Worm (Caenorhabditis elegans): ENCODE results near the gene hyls-1.

hyls-1 gene

DNA sequence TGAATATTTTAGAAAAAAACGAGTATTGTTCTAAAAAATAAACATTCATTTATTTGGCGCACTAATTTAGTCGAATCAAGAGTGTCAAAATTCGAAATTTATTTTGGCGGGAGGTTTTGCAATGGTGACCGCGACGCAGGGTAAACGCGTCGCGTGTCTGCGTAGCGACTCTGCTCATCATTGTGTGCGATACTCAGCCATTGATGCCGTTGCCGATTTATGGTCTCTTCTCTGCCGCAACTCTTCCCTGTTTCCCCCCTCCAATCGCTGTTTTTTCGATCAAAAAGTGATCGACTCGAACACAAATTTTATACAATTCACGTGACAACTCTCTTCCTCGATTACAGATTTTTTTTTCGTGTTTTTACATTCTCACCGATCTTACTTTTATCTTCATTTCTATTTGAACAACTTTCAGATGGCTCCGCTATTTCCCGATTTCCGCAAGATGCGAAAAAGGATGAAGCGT lies 40.6 kb upstream of the hyls-1 start, which contains the start of gene F09G2.2 (continued):
- TF ChIP-seq mdt-29 (GFP tag; IDR thresholded peaks at IDR 0.05) (0 out of 2 replicates have a peak, but pooled peaks have one; percentile 30), aha-1 (tag) (peak; percentile 99), dve-1 (tag; optimal IDR thresholded peaks at IDR 0.05; ENCODE audit: insufficient read depth) (peak; percentile 97), F10B5.3 (tag; optimal IDR thresholded peaks at IDR 0.05) (no peak), nhr-111 (GFP tag; optimal IDR thresholded peaks at IDR 0.05) (no peak), zag-1 (tag; optimal IDR thresholded peaks at IDR 0.05) (no peak), spr-1 (tag; optimal IDR thresholded peaks at IDR 0.05) (peak; percentile 56), nhr-102 (tag; optimal IDR thresholded peaks at IDR 0.05) (peak; percentile 80), set-16 (GFP tag; IDR thresholded peaks at IDR 0.05) (peak; percentile 61), hmg-1.1 (GFP tag; IDR thresholded peaks at IDR 0.05) (peak; percentile 89), nhr-6 (tag; optimal IDR thresholded peaks at IDR 0.05) (peak; percentile 83), daf-8 (GFP tag; IDR thresholded peaks at IDR 0.05) (no peak), daf-19 (GFP tag; conservative IDR thresholded peaks at IDR 0.05) (no peak), daf-16 (GFP tag; optimal IDR thresholded peaks at IDR 0.05) (peak; percentile 52 to 69), daf-16 (tag; optimal IDR thresholded peaks at IDR 0.05) (peak; percentile 83), Y75B8A.6 (GFP tag; IDR thresholded peaks at IDR 0.05) (no peak), nhr-28 (tag; optimal IDR thresholded peaks at IDR 0.05) (peak; percentile 81), mes-2 (tag; optimal IDR thresholded peaks at IDR 0.05; ENCODE audit: poor library complexity, severe bottlenecking) (peak; percentile 91), egl-43 (GFP tag; IDR thresholded peaks at IDR 0.05) (peak; percentile 32; the same call in 1 of the 2 replicates), ceh-62 (tag; optimal IDR thresholded peaks at IDR 0.05) (no peak), ceh-44 (GFP tag; IDR thresholded peaks at IDR 0.05) (no peak), fos-1 (tag; optimal IDR thresholded peaks at IDR 0.05) (no peak), snpc-4 (tag; optimal IDR thresholded peaks at IDR 0.05) (peak; percentile 24)

DNA sequence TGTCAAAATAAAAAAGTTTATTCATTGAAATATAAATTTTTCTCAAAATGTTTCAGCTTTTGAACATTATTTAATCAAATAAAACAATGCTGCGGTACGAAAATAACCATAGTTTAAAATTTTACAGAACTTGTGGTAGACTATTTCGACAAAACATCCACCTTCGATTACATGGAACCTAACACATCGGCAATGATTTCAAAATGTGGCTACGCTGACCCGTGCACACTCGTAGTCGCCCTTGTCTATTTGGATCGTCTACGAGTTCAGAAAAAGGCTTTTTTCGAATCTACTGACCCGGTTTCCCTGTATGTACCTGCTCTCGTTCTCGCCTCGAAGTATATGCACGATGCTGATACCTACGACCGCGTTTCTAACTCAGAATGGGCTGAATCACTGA lies 40.1 kb upstream of the hyls-1 start:
- TF ChIP-seq unc-62 (GFP tag; optimal IDR thresholded peaks at IDR 0.05 in 1 of 2) (no peak), unc-62 (tag; optimal IDR thresholded peaks at IDR 0.05) (no peak), nhr-42 (GFP tag; IDR thresholded peaks at IDR 0.05) (0 out of 2 replicates have a peak, but pooled peaks have one; percentile 20), egl-43 (GFP tag; IDR thresholded peaks at IDR 0.05) (no peak), nhr-10 (tag; optimal IDR thresholded peaks at IDR 0.05) (no peak), lim-7 (GFP tag; IDR thresholded peaks at IDR 0.05) (0 out of 2 replicates have a peak, but pooled peaks have one; percentile 49), nhr-11 (tag; optimal IDR thresholded peaks at IDR 0.05) (no peak), daf-16 (GFP tag; optimal IDR thresholded peaks at IDR 0.05) (no peak), daf-16 (tag; optimal IDR thresholded peaks at IDR 0.05) (no peak)

DNA sequence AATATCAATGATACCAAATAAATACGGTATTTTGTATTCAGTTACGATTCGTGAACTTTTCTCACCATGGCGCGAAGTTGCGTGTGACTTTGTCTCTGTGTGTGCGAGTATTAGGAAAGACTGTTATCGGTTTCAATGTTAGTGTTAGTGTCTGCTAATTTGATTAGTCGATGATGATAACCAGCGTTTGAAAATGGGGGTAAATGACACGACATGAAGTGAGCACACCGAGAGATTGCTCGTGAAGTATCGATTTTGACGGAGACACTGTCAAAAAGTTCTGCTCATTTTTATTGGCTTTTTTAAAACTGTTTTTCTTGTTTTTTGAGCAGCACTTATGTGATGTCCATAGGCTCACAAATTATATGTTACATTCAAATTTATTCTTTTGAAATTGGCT lies 38.8 kb upstream of the hyls-1 start:
- peak; percentile 23 for TF ChIP-seq gei-8 (GFP tag; optimal IDR thresholded peaks at IDR 0.05)
- no peak; the same call in 1 of the 2 replicates for TF ChIP-seq mxl-2 (GFP tag; conservative IDR thresholded peaks at IDR 0.05)
- TF ChIP-seq nhr-77 (tag; optimal IDR thresholded peaks at IDR 0.05), result peak; percentile 39
- 0 out of 2 replicates have a peak, but pooled peaks have one; percentile 15 for TF ChIP-seq hmg-1.1 (GFP tag; IDR thresholded peaks at IDR 0.05)
- TF ChIP-seq attf-4 (tag; optimal IDR thresholded peaks at IDR 0.05), result no peak
- TF ChIP-seq T26A8.4 (GFP tag; IDR thresholded peaks at IDR 0.05), result 0 out of 2 replicates have a peak, but pooled peaks have one; percentile 37
- TF ChIP-seq hlh-30 (tag; optimal IDR thresholded peaks at IDR 0.05; ENCODE audit: insufficient read depth), result peak; percentile 27
- peak; percentile 66 for TF ChIP-seq aha-1 (tag)
- TF ChIP-seq dmd-6 (GFP tag; IDR thresholded peaks at IDR 0.05), result peak; percentile 73
- TF ChIP-seq arid-1 (GFP tag; conservative IDR thresholded peaks at IDR 0.05), result peak; percentile 59; the same call in 1 of the 2 replicates
- no peak for TF ChIP-seq ztf-7 (tag; optimal IDR thresholded peaks at IDR 0.05)
- no peak for TF ChIP-seq zip-2 (tag; optimal IDR thresholded peaks at IDR 0.05)
- peak; percentile 14 for TF ChIP-seq nhr-48 (tag; optimal IDR thresholded peaks at IDR 0.05)
- TF ChIP-seq mep-1 (tag; optimal IDR thresholded peaks at IDR 0.05), result peak; percentile 61
- no peak for TF ChIP-seq F49E8.2 (tag; optimal IDR thresholded peaks at IDR 0.05; ENCODE audit: borderline replicate concordance)
- TF ChIP-seq D1046.2 (GFP tag; IDR thresholded peaks at IDR 0.05), result no peak
- no peak for TF ChIP-seq snpc-1.2 (GFP tag; IDR thresholded peaks at IDR 0.05)
- TF ChIP-seq ZK337.2 (GFP tag; IDR thresholded peaks at IDR 0.05), result no peak
- TF ChIP-seq nhr-237 (tag; optimal IDR thresholded peaks at IDR 0.05), result no peak
- TF ChIP-seq zip-11 (GFP tag; IDR thresholded peaks at IDR 0.05), result no peak
- TF ChIP-seq T20F7.1 (GFP tag; optimal IDR thresholded peaks at IDR 0.05), result peak; percentile 41
- peak; percentile 84 for TF ChIP-seq dve-1 (tag; optimal IDR thresholded peaks at IDR 0.05; ENCODE audit: insufficient read depth)
- no peak for TF ChIP-seq vab-7 (GFP tag; IDR thresholded peaks at IDR 0.05)
- 0 out of 2 replicates have a peak, but pooled peaks have one; percentile 28 for TF ChIP-seq lin-1 (GFP tag; IDR thresholded peaks at IDR 0.05)
